Worm (Caenorhabditis elegans) whole organism, L3 larva: ENCODE data around the gene kvs-1.

Experiments used
- ama-1 ChIP-seq: fragments of 150-350 bp; optimal IDR thresholded peaks from 2 replicates; lab custom pipeline; 2018
- ceh-28 ChIP-seq: fragments of 150-350 bp; optimal IDR thresholded peaks from 2 replicates; lab custom pipeline; 2014; ENCODE audit warnings: missing biosample characterization, missing genetic modification reagents, missing genetic modification characterization
- ceh-82 ChIP-seq: fragments of 150-350 bp; optimal IDR thresholded peaks from 2 replicates; lab custom pipeline; 2014; ENCODE audit warnings: missing biosample characterization, missing genetic modification characterization
- ceh-9 ChIP-seq: sonication (generic microtip); optimal IDR thresholded peaks from 2 replicates; lab custom pipeline; 2018; ENCODE audit warnings: missing biosample characterization, missing genetic modification characterization
- egl-27 ChIP-seq: sonication (generic microtip); optimal IDR thresholded peaks from 4 replicates; lab custom pipeline; 2017; ENCODE audit warnings: missing biosample characterization, missing genetic modification reagents, missing genetic modification characterization
- mdl-1 ChIP-seq: fragments of 150-350 bp; optimal IDR thresholded peaks from 2 replicates; lab custom pipeline; 2014; ENCODE audit warnings: missing biosample characterization, missing genetic modification characterization
- nhr-237 ChIP-seq: fragments of 150-350 bp; optimal IDR thresholded peaks from 2 replicates; lab custom pipeline; 2014; ENCODE audit warnings: missing biosample characterization, missing genetic modification characterization
- pha-4 ChIP-seq: fragments of 150-350 bp; optimal IDR thresholded peaks from 2 replicates; lab custom pipeline; 2014; ENCODE audit warnings: missing biosample characterization, missing genetic modification reagents, missing genetic modification characterization

DNA sequence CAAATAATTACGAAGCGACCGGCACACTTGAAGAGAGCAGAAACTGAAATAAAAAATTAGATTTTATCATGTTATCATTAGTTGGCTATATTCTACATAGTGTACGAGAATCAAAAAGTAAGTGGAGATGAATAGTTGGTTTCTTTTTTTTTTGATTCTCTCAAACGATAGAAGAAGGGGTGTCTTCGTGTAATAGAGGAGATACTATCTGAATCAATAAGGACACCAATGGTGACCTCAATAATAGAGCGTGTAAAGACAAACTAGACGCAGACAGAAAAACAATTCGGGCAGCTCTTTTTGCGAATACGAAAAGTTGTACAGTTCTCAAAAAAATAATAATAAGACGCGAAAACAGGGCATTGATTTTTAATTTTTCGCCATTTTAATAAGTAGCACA lies 44.4 kb downstream of the kvs-1 start:
- TF ChIP-seq nhr-237 (tag; lab: Kevin White, UChicago) (no peak), egl-27 (tag; lab: Kevin White, UChicago) (no peak), ceh-82 (tag; lab: Kevin White, UChicago) (no peak), ama-1 (lab: Kevin White, UChicago) (no peak), ceh-9 (tag; lab: Kevin White, UChicago) (no peak), mdl-1 (tag; lab: Kevin White, UChicago) (no peak), ceh-28 (tag; lab: Kevin White, UChicago) (peak; percentile 56), pha-4 (tag; lab: Kevin White, UChicago) (no peak)
